Worm (Caenorhabditis elegans): ENCODE results near the gene Y43C5B.2.

DNA sequence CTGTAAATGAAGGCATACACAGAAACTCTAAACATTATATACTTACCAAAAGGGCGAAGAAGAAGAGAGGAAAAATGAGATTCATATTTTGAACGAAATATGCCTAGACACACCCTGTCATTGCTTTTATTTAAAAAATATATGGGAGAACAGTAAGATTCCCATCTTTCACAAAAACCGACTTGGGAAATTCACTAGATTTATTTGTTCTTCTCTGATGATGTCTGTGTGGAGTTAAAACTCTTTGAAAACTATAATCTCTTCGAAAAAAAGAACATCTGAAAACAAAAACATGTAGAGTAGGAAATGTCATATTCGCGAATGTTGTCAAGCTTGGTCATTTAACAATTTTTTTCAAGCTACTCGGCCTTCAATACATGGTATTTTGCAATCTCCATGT, 41.8 kb downstream of the Y43C5B.2 start, which contains the start of gene R09E10.8:
- TF ChIP-seq hlh-11 (tag; optimal IDR thresholded peaks at IDR 0.05) (no peak), R02D3.7 (tag; optimal IDR thresholded peaks at IDR 0.05) (no peak), unc-62 (GFP tag; optimal IDR thresholded peaks at IDR 0.05 in 1 of 2) (no peak), unc-62 (tag; optimal IDR thresholded peaks at IDR 0.05) (no peak), lsy-2 (tag; optimal IDR thresholded peaks at IDR 0.05) (no peak), lin-13 (GFP tag; optimal IDR thresholded peaks at IDR 0.05) (no peak), tra-1 (GFP tag; IDR thresholded peaks at IDR 0.05) (no peak)

Data from whole organism, L4 larva.